Fruit fly (Drosophila melanogaster) whole organism, pupa: ENCODE data around the gene Vps4.

Source experiments
- CG10348 ChIP-seq: fragments of 200-800 bp; sonication (Bioruptor generic); IDR thresholded peaks from 2 replicates; pipeline ENCODE4 v1.3.6; 2022; ENCODE audit warnings: missing biosample characterization, missing genetic modification characterization
- CG12605 ChIP-seq: fragments of 200-800 bp; sonication (Bioruptor generic); IDR thresholded peaks from 2 replicates; pipeline ENCODE4 v1.3.6; 2022; ENCODE audit warnings: missing biosample characterization, missing genetic modification characterization
- CG13204 ChIP-seq: fragments of 200-800 bp; sonication (Bioruptor generic); optimal IDR thresholded peaks from 2 replicates; lab custom pipeline; 2018; ENCODE audit warnings: missing biosample characterization, mild to moderate bottlenecking, missing genetic modification characterization, moderate library complexity
- CG14655 ChIP-seq: fragments of 200-800 bp; sonication (Bioruptor generic); optimal IDR thresholded peaks from 3 replicates; lab custom pipeline; 2017; ENCODE audit warnings: mild to moderate bottlenecking, missing biosample characterization, missing genetic modification reagents, missing genetic modification characterization
- CG15710 ChIP-seq: fragments of 200-800 bp; sonication (Bioruptor generic); optimal IDR thresholded peaks from 2 replicates; lab custom pipeline; 2018; ENCODE audit warnings: missing biosample characterization, mild to moderate bottlenecking, missing genetic modification characterization, moderate library complexity
- CG17806 ChIP-seq: fragments of 200-800 bp; sonication (Bioruptor generic); optimal IDR thresholded peaks from 2 replicates; lab custom pipeline; 2018; ENCODE audit warnings: missing biosample characterization, mild to moderate bottlenecking, missing genetic modification characterization, moderate library complexity
- CG32121 ChIP-seq: fragments of 200-800 bp; sonication (Bioruptor generic); IDR thresholded peaks from 2 replicates; pipeline ENCODE4 v1.3.6; 2022; ENCODE audit warnings: missing biosample characterization, missing genetic modification characterization
- CG34367 ChIP-seq: fragments of 200-800 bp; sonication (Bioruptor generic); optimal IDR thresholded peaks from 2 replicates; lab custom pipeline; 2018; ENCODE audit warnings: missing biosample characterization, mild to moderate bottlenecking, missing genetic modification characterization
- CG4496 ChIP-seq: fragments of 200-800 bp; sonication (Bioruptor generic); IDR thresholded peaks from 3 replicates; pipeline ENCODE4 v1.3.6; 2022; ENCODE audit warnings: missing biosample characterization, missing genetic modification characterization
- CG8159 ChIP-seq: fragments of 200-800 bp; sonication (Bioruptor generic); optimal IDR thresholded peaks from 3 replicates; lab custom pipeline; 2018; ENCODE audit warnings: missing biosample characterization, mild to moderate bottlenecking, missing genetic modification characterization, moderate library complexity
- CG8301 ChIP-seq: fragments of 200-800 bp; sonication (Bioruptor generic); optimal IDR thresholded peaks from 2 replicates; lab custom pipeline; 2018; ENCODE audit warnings: missing biosample characterization, mild to moderate bottlenecking, missing genetic modification characterization
- CG9948 ChIP-seq: fragments of 200-800 bp; sonication (Bioruptor generic); optimal IDR thresholded peaks from 2 replicates; lab custom pipeline; 2018; ENCODE audit warnings: missing biosample characterization, mild to moderate bottlenecking, missing genetic modification characterization, moderate library complexity
- D1 ChIP-seq: fragments of 200-800 bp; sonication (Bioruptor generic); optimal IDR thresholded peaks from 2 replicates; lab custom pipeline; 2018; ENCODE audit warnings: missing biosample characterization, mild to moderate bottlenecking, missing genetic modification characterization, moderate library complexity
- EcR ChIP-seq: fragments of 200-800 bp; sonication (Bioruptor generic); optimal IDR thresholded peaks from 3 replicates; lab custom pipeline; 2019; ENCODE audit warnings: missing biosample characterization, missing genetic modification characterization, mild to moderate bottlenecking, moderate library complexity, missing genetic modification reagents
- Ets98B ChIP-seq: fragments of 200-800 bp; sonication (Bioruptor generic); IDR thresholded peaks from 2 replicates; pipeline ENCODE4 v1.3.6; 2022; ENCODE audit warnings: missing biosample characterization, missing genetic modification characterization
- Pif1A ChIP-seq: fragments of 200-800 bp; sonication (Bioruptor generic); optimal IDR thresholded peaks from 3 replicates; lab custom pipeline; 2016; ENCODE audit warnings: missing biosample characterization, missing genetic modification characterization
- Pif1B ChIP-seq: fragments of 200-800 bp; sonication (Bioruptor generic); optimal IDR thresholded peaks from 3 replicates; lab custom pipeline; 2016; ENCODE audit warnings: missing biosample characterization, missing genetic modification characterization
- Snoo ChIP-seq: fragments of 200-800 bp; sonication (Bioruptor generic); optimal IDR thresholded peaks from 3 replicates; lab custom pipeline; 2017; ENCODE audit warnings: missing biosample characterization, mild to moderate bottlenecking, missing genetic modification characterization, inconsistent platforms
- fd96Ca ChIP-seq: fragments of 200-800 bp; sonication (Bioruptor generic); IDR thresholded peaks from 3 replicates; pipeline ENCODE4 v1.3.6; 2022; ENCODE audit warnings: missing biosample characterization, missing genetic modification characterization
- gl ChIP-seq: fragments of 200-800 bp; sonication (Bioruptor generic); optimal IDR thresholded peaks from 2 replicates; lab custom pipeline; 2018; ENCODE audit warnings: missing biosample characterization, mild to moderate bottlenecking, missing genetic modification characterization
- rn ChIP-seq: fragments of 200-800 bp; sonication (Bioruptor generic); IDR thresholded peaks from 2 replicates; pipeline ENCODE4 v1.3.6; 2022; ENCODE audit warnings: missing biosample characterization, missing genetic modification characterization

Vps4 gene

dm6 chrX:17907184-17908006 lies at the start of gene Vps4, which contains the start of gene CG7772:
Gene Vps4 (plus strand): TSS chrX:17907692.
Gene CG7772 (minus strand): TSS chrX:17907261.
- TF ChIP-seq CG12605: no peak
- TF ChIP-seq EcR (GFP tag; lab: Kevin White, UChicago): no peak
- TF ChIP-seq Pif1A (GFP tag; lab: Kevin White, UChicago): no peak
- no peak for TF ChIP-seq CG9948 (tag; lab: Kevin White, UChicago)
- TF ChIP-seq rn (GFP tag; lab: Robert Waterston, UW): no peak
- no peak for TF ChIP-seq D1
- no peak for TF ChIP-seq CG4496 (GFP tag; lab: Robert Waterston, UW)
- TF ChIP-seq gl (tag; lab: Kevin White, UChicago): no peak
- TF ChIP-seq Snoo (tag; lab: Kevin White, UChicago): no peak
- no peak for TF ChIP-seq CG17806
- no peak for TF ChIP-seq CG10348

- TF ChIP-seq Pif1A (GFP tag; lab: Kevin White, UChicago) (no peak), CG10348 (no peak), Pif1B (no peak)
Observed at dm6 chrX:17857809-17858208, 49.7 kb upstream of the Vps4 start.

dm6 chrX:17860711-17861110 lies 46.8 kb upstream of the Vps4 start, which contains the start of the genes Arp8 and CG6769:
Gene Arp8 (minus strand): TSS chrX:17860800.
Gene CG6769 (plus strand): TSS chrX:17861002.
- TF ChIP-seq CG34367 (no peak), CG8301 (tag; lab: Kevin White, UChicago) (no peak), CG17806 (no peak), CG15710 (no peak), rn (GFP tag; lab: Robert Waterston, UW) (no peak), EcR (GFP tag; lab: Kevin White, UChicago) (no peak), gl (tag; lab: Kevin White, UChicago) (no peak), CG9948 (tag; lab: Kevin White, UChicago) (no peak), Pif1A (GFP tag; lab: Kevin White, UChicago) (no peak), Snoo (tag; lab: Kevin White, UChicago) (no peak), CG13204 (no peak), CG4496 (GFP tag; lab: Robert Waterston, UW) (no peak), fd96Ca (GFP tag; lab: Robert Waterston, UW) (no peak)

- TF ChIP-seq CG32121 (GFP tag; lab: Robert Waterston, UW) (no peak), Ets98B (GFP tag; lab: Robert Waterston, UW) (no peak), CG15710 (no peak), Pif1A (GFP tag; lab: Kevin White, UChicago) (no peak), fd96Ca (GFP tag; lab: Robert Waterston, UW) (no peak), Pif1B (no peak), CG14655 (GFP tag; lab: Kevin White, UChicago) (no peak), gl (tag; lab: Kevin White, UChicago) (no peak), CG10348 (no peak), rn (GFP tag; lab: Robert Waterston, UW) (no peak), D1 (no peak)
Observed at dm6 chrX:17865103-17865502, 42.4 kb upstream of the Vps4 start.

dm6 chrX:17870614-17871394 lies 36.7 kb upstream of the Vps4 start:
- TF ChIP-seq Snoo (tag; lab: Kevin White, UChicago): no peak
- TF ChIP-seq Ets98B (GFP tag; lab: Robert Waterston, UW): no peak
- TF ChIP-seq Pif1A (GFP tag; lab: Kevin White, UChicago): peak; percentile 29
- TF ChIP-seq CG12605: 0 out of 2 replicates have a peak, but pooled peaks have one; percentile 31
- TF ChIP-seq EcR (GFP tag; lab: Kevin White, UChicago): peak; percentile 44
- TF ChIP-seq CG4496 (GFP tag; lab: Robert Waterston, UW): peak; percentile 49; the same call in 1 of the 3 replicates
- TF ChIP-seq fd96Ca (GFP tag; lab: Robert Waterston, UW): peak; percentile 28; the same call in 1 of the 3 replicates

DNA sequence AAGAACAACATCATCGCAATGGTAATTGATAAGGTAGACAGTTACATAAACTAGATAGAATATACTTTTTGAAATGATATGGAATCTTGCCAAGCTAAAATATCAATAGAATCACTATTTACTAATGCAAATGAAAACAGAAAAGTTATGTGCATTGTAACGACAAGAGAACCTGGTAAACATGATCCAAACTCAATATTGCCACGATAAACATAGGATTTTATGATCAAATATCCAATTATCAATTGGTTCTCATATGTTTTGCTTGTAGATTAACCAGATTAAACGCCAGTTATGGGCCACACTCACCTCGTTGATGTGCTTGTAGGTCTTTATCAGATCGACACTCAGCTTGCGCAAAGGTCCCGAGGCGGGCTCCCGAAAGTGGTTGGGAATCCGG lies 35.2 kb upstream of the Vps4 start:
- TF ChIP-seq CG12605: no peak
- no peak for TF ChIP-seq Ets98B (GFP tag; lab: Robert Waterston, UW)
- no peak for TF ChIP-seq CG34367
- no peak for TF ChIP-seq CG10348
- TF ChIP-seq CG15710: no peak
- no peak for TF ChIP-seq CG8301 (tag; lab: Kevin White, UChicago)
- TF ChIP-seq CG9948 (tag; lab: Kevin White, UChicago): no peak
- no peak for TF ChIP-seq Snoo (tag; lab: Kevin White, UChicago)
- TF ChIP-seq rn (GFP tag; lab: Robert Waterston, UW): no peak
- TF ChIP-seq CG13204: no peak
- TF ChIP-seq Pif1A (GFP tag; lab: Kevin White, UChicago): no peak
- TF ChIP-seq CG17806: no peak
- TF ChIP-seq fd96Ca (GFP tag; lab: Robert Waterston, UW): no peak
- no peak for TF ChIP-seq D1
- TF ChIP-seq Pif1B: no peak
- TF ChIP-seq CG4496 (GFP tag; lab: Robert Waterston, UW): no peak
- no peak for TF ChIP-seq CG8159 (tag; lab: Kevin White, UChicago)
- no peak for TF ChIP-seq gl (tag; lab: Kevin White, UChicago)
